Worm (Caenorhabditis elegans): ENCODE data around the gene sto-1.
A peak's percentile ranks its signal among the peaks of the same experiment; 100 is the strongest.

The sto-1 gene

ce11 chrX:7558928-7559455 lies 3.6 kb upstream of the sto-1 start, which contains the start of the genes PDB1.1 and F08C6.5:
Gene PDB1.1, minus strand, starts transcription at chrX:7559085.
Gene F08C6.5, plus strand, starts transcription at chrX:7559405.
- no peak for TF ChIP-seq ces-1 (GFP tag; optimal IDR thresholded peaks at IDR 0.05)
- TF ChIP-seq ceh-39 (tag; optimal IDR thresholded peaks at IDR 0.05), result no peak
- TF ChIP-seq cnd-1 (tag; optimal IDR thresholded peaks at IDR 0.05), result no peak
- no peak for TF ChIP-seq hlh-1 (tag; optimal IDR thresholded peaks at IDR 0.05)
- TF ChIP-seq mls-2 (tag; optimal IDR thresholded peaks at IDR 0.05), result no peak
- TF ChIP-seq drap-1 (GFP tag; optimal IDR thresholded peaks at IDR 0.05), result no peak
- no peak for TF ChIP-seq pha-4 (tag; optimal IDR thresholded peaks at IDR 0.05)
- TF ChIP-seq ceh-43 (GFP tag; optimal IDR thresholded peaks at IDR 0.05), result no peak

- TF ChIP-seq mls-2 (tag; optimal IDR thresholded peaks at IDR 0.05) (no peak), nhr-12 (tag; optimal IDR thresholded peaks at IDR 0.05) (no peak), snpc-4 (tag; optimal IDR thresholded peaks at IDR 0.05) (no peak), zip-8 (tag; optimal IDR thresholded peaks at IDR 0.05) (no peak), nhr-2 (tag; optimal IDR thresholded peaks at IDR 0.05) (no peak), tbx-8 (GFP tag; optimal IDR thresholded peaks at IDR 0.05) (no peak), elt-3 (tag; optimal IDR thresholded peaks at IDR 0.05) (no peak), nhr-28 (tag; optimal IDR thresholded peaks at IDR 0.05) (no peak), cnd-1 (tag; optimal IDR thresholded peaks at IDR 0.05) (no peak), ceh-43 (GFP tag; optimal IDR thresholded peaks at IDR 0.05) (no peak), drap-1 (GFP tag; optimal IDR thresholded peaks at IDR 0.05) (no peak), unc-62 (GFP tag; optimal IDR thresholded peaks at IDR 0.05) (no peak), ham-2 (GFP tag; optimal IDR thresholded peaks at IDR 0.05) (no peak), sem-2 (GFP tag; optimal IDR thresholded peaks at IDR 0.05) (no peak)
Observed at ce11 chrX:7561972-7562371, 652 bp upstream of the sto-1 start.

ce11 chrX:7563425-7563824 lies 801 bp downstream of the sto-1 start:
- peak; percentile 4 for TF ChIP-seq hlh-1 (tag; optimal IDR thresholded peaks at IDR 0.05)
- TF ChIP-seq nhr-2 (tag; optimal IDR thresholded peaks at IDR 0.05), result peak; percentile 82
- TF ChIP-seq ztf-11 (tag; optimal IDR thresholded peaks at IDR 0.05), result no peak
- peak; percentile 91 for TF ChIP-seq zip-8 (tag; optimal IDR thresholded peaks at IDR 0.05)

- TF ChIP-seq mls-2 (tag; optimal IDR thresholded peaks at IDR 0.05) (no peak), mep-1 (tag; optimal IDR thresholded peaks at IDR 0.05) (peak; percentile 36), ces-1 (GFP tag; optimal IDR thresholded peaks at IDR 0.05) (peak; percentile 26), blmp-1 (tag; optimal IDR thresholded peaks at IDR 0.05) (no peak)
Observed at ce11 chrX:7565005-7565404, 2.4 kb downstream of the sto-1 start, which contains the start of gene vps-52. Gene vps-52, plus strand, starts transcription at chrX:7565323.

- no peak for TF ChIP-seq drap-1 (GFP tag; optimal IDR thresholded peaks at IDR 0.05)
- TF ChIP-seq ces-1 (GFP tag; optimal IDR thresholded peaks at IDR 0.05), result no peak
- no peak for TF ChIP-seq nhr-76 (tag; optimal IDR thresholded peaks at IDR 0.05)
- TF ChIP-seq flh-1 (GFP tag; optimal IDR thresholded peaks at IDR 0.05), result no peak
- no peak for TF ChIP-seq mls-2 (tag; optimal IDR thresholded peaks at IDR 0.05)
- no peak for TF ChIP-seq lsy-2 (tag; optimal IDR thresholded peaks at IDR 0.05)
- TF ChIP-seq nhr-28 (tag; optimal IDR thresholded peaks at IDR 0.05), result no peak
- TF ChIP-seq mab-5 (tag; optimal IDR thresholded peaks at IDR 0.05), result no peak
- no peak for TF ChIP-seq tbx-8 (GFP tag; optimal IDR thresholded peaks at IDR 0.05)
- TF ChIP-seq zip-8 (tag; optimal IDR thresholded peaks at IDR 0.05), result no peak
- TF ChIP-seq lin-13 (tag; optimal IDR thresholded peaks at IDR 0.05), result no peak
- no peak for TF ChIP-seq mep-1 (tag; optimal IDR thresholded peaks at IDR 0.05)
Observed at ce11 chrX:7568684-7569289, 6.2 kb downstream of the sto-1 start.

ce11 chrX:7569685-7570518 lies 7.3 kb downstream of the sto-1 start, which contains the start of gene apy-1:
Gene apy-1, minus strand, starts transcription at chrX:7569722.
- TF ChIP-seq lin-13 (tag; optimal IDR thresholded peaks at IDR 0.05), result no peak
- TF ChIP-seq nhr-12 (tag; optimal IDR thresholded peaks at IDR 0.05), result no peak
- TF ChIP-seq elt-1 (tag; optimal IDR thresholded peaks at IDR 0.05; ENCODE audit: borderline replicate concordance, insufficient read depth), result no peak
- no peak for TF ChIP-seq nhr-28 (tag; optimal IDR thresholded peaks at IDR 0.05)
- no peak for TF ChIP-seq M03D4.4 (tag; optimal IDR thresholded peaks at IDR 0.05)
- peak; percentile 91 for TF ChIP-seq ces-1 (GFP tag; optimal IDR thresholded peaks at IDR 0.05)
- TF ChIP-seq mab-5 (tag; optimal IDR thresholded peaks at IDR 0.05), result no peak
- TF ChIP-seq bed-3 (GFP tag; optimal IDR thresholded peaks at IDR 0.05), result no peak
- TF ChIP-seq drap-1 (GFP tag; optimal IDR thresholded peaks at IDR 0.05), result no peak
- TF ChIP-seq ham-2 (GFP tag; optimal IDR thresholded peaks at IDR 0.05), result no peak
- no peak for TF ChIP-seq elt-3 (tag; optimal IDR thresholded peaks at IDR 0.05)
- TF ChIP-seq unc-120 (tag; optimal IDR thresholded peaks at IDR 0.05; ENCODE audit: poor library complexity, severe bottlenecking), result peak; percentile 11
- no peak for TF ChIP-seq cnd-1 (tag; optimal IDR thresholded peaks at IDR 0.05)
- no peak for TF ChIP-seq tbx-8 (GFP tag; optimal IDR thresholded peaks at IDR 0.05)
- no peak for TF ChIP-seq lsy-2 (tag; optimal IDR thresholded peaks at IDR 0.05)
- no peak for TF ChIP-seq unc-39 (tag; optimal IDR thresholded peaks at IDR 0.05)
- no peak for TF ChIP-seq nhr-2 (tag; optimal IDR thresholded peaks at IDR 0.05)
- no peak for TF ChIP-seq ceh-83 (GFP tag; optimal IDR thresholded peaks at IDR 0.05)
- TF ChIP-seq pha-4 (tag; optimal IDR thresholded peaks at IDR 0.05), result no peak
- no peak for TF ChIP-seq mep-1 (tag; optimal IDR thresholded peaks at IDR 0.05)
- peak; percentile 77 for TF ChIP-seq ceh-39 (tag; optimal IDR thresholded peaks at IDR 0.05)
- no peak for TF ChIP-seq blmp-1 (tag; optimal IDR thresholded peaks at IDR 0.05)
- no peak for TF ChIP-seq ztf-11 (tag; optimal IDR thresholded peaks at IDR 0.05)
